Fruit fly (Drosophila melanogaster) whole organism: ENCODE measurements around the gene Prx4.

Experiments
- pan ChIP-seq: fragments of >200 bp; optimal IDR thresholded peaks from 2 replicates; lab custom pipeline; 2017
- usp ChIP-seq: fragments of >200 bp; optimal IDR thresholded peaks from 2 replicates; lab custom pipeline; 2017; ENCODE audit warnings: missing biosample characterization, missing genetic modification characterization, mixed read lengths

dm6 chr3L:3013496-3013895 lies 28.7 kb upstream of the Prx4 start:
- no peak for TF ChIP-seq usp
- TF ChIP-seq pan = no peak
